Worm (Caenorhabditis elegans) whole organism, L1 larva: Measurements from ENCODE around the gene rnh-1.0.

Source experiments
- ama-1 ChIP-seq: fragments of 150-350 bp; optimal IDR thresholded peaks from 2 replicates; lab custom pipeline; 2014
- blmp-1 ChIP-seq: fragments of 150-350 bp; optimal IDR thresholded peaks from 2 replicates; lab custom pipeline; 2014; ENCODE audit warnings: missing biosample characterization, missing genetic modification characterization
- lin-39 ChIP-seq: fragments of 150-350 bp; optimal IDR thresholded peaks from 2 replicates; lab custom pipeline; 2014; ENCODE audit warnings: missing biosample characterization, missing genetic modification reagents, missing genetic modification characterization
- mep-1 ChIP-seq: fragments of 150-350 bp; optimal IDR thresholded peaks from 2 replicates; lab custom pipeline; 2014; ENCODE audit warnings: missing biosample characterization, missing genetic modification characterization
- nhr-237 ChIP-seq: fragments of 150-350 bp; optimal IDR thresholded peaks from 2 replicates; lab custom pipeline; 2014; ENCODE audit warnings: missing biosample characterization, missing genetic modification characterization
- nhr-76 ChIP-seq: sonication (generic microtip); optimal IDR thresholded peaks from 2 replicates; lab custom pipeline; 2017; ENCODE audit warnings: missing biosample characterization, missing genetic modification characterization
- nhr-77 ChIP-seq: fragments of 150-350 bp; optimal IDR thresholded peaks from 2 replicates; lab custom pipeline; 2014; ENCODE audit warnings: missing biosample characterization, missing genetic modification characterization
- pag-3 ChIP-seq: sonication (generic microtip); optimal IDR thresholded peaks from 2 replicates; lab custom pipeline; 2017; ENCODE audit warnings: missing genetic modification characterization, mild to moderate bottlenecking, missing compliant biosample characterization, antibody characterized with exemption, borderline replicate concordance; ENCODE audit not compliant: insufficient read depth
- skn-1 ChIP-seq: fragments of 150-350 bp; optimal IDR thresholded peaks from 2 replicates; lab custom pipeline; 2014; ENCODE audit warnings: missing biosample characterization, missing genetic modification characterization
- unc-86 ChIP-seq: sonication (generic microtip); optimal IDR thresholded peaks from 2 replicates; lab custom pipeline; 2016; ENCODE audit warnings: missing genetic modification characterization, missing compliant biosample characterization
- vab-15 ChIP-seq: sonication (generic microtip); optimal IDR thresholded peaks from 2 replicates; lab custom pipeline; 2017; ENCODE audit warnings: missing genotype, mild to moderate bottlenecking, missing genetic modification characterization, missing compliant biosample characterization

DNA sequence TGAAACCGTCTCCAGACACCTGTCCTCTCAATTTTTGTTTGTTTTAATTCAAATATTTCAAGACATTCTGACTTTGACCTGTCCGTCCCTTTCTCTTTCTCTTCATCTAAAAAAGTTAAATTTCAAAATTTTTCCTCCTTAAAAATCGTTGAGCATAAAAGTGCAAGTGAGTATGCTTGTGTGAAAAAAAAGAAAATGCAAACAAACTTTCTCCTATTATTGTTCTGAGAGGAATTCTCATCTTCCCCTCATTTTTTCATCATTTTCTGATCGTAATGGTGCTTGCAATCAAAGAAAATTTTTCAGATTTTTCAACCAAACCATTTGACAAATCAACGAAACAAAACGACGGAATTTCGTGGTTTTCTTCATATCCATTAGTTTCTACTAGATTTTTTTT, 26.3 kb upstream of the rnh-1.0 start, which contains the start of gene shc-2:
- no peak for TF ChIP-seq ama-1 (lab: Kevin White, UChicago)
- no peak for TF ChIP-seq unc-86 (tag; lab: Kevin White, UChicago)
- TF ChIP-seq nhr-237, result no peak
- TF ChIP-seq nhr-76 (tag; lab: Kevin White, UChicago), result no peak
- no peak for TF ChIP-seq vab-15 (tag; lab: Kevin White, UChicago)
- TF ChIP-seq skn-1 (tag; lab: Kevin White, UChicago), result no peak
- TF ChIP-seq nhr-77 (tag; lab: Kevin White, UChicago), result no peak
- no peak for TF ChIP-seq mep-1 (tag; lab: Kevin White, UChicago)
- TF ChIP-seq pag-3, result no peak
- TF ChIP-seq blmp-1 (tag; lab: Kevin White, UChicago), result no peak
- no peak for TF ChIP-seq lin-39 (tag; lab: Kevin White, UChicago)
